Worm (Caenorhabditis elegans) whole organism, L3 larva: Measurements from ENCODE around the gene R02C2.7.

Source experiments
- R02D3.7 ChIP-seq: fragments of 150-350 bp; optimal IDR thresholded peaks from 2 replicates; lab custom pipeline; 2014; ENCODE audit warnings: missing biosample characterization, missing genetic modification characterization
- ZK546.5 ChIP-seq: sonication (generic microtip); optimal IDR thresholded peaks from 2 replicates; lab custom pipeline; 2017; ENCODE audit warnings: missing biosample characterization, missing genetic modification characterization
- aly-2 ChIP-seq: fragments of 150-350 bp; optimal IDR thresholded peaks from 2 replicates; lab custom pipeline; 2014; ENCODE audit warnings: missing biosample characterization, missing genetic modification characterization
- ama-1 ChIP-seq: fragments of 150-350 bp; optimal IDR thresholded peaks from 2 replicates; lab custom pipeline; 2018
- ceh-16 ChIP-seq: sonication (generic microtip); optimal IDR thresholded peaks from 2 replicates; lab custom pipeline; 2017; ENCODE audit warnings: missing biosample characterization, missing genetic modification characterization
- ceh-28 ChIP-seq: fragments of 150-350 bp; optimal IDR thresholded peaks from 2 replicates; lab custom pipeline; 2014; ENCODE audit warnings: missing biosample characterization, missing genetic modification reagents, missing genetic modification characterization
- ceh-82 ChIP-seq: fragments of 150-350 bp; optimal IDR thresholded peaks from 2 replicates; lab custom pipeline; 2014; ENCODE audit warnings: missing biosample characterization, missing genetic modification characterization
- ceh-9 ChIP-seq: sonication (generic microtip); optimal IDR thresholded peaks from 2 replicates; lab custom pipeline; 2018; ENCODE audit warnings: missing biosample characterization, missing genetic modification characterization
- daf-12 ChIP-seq: fragments of 150-350 bp; optimal IDR thresholded peaks from 2 replicates; lab custom pipeline; 2014; ENCODE audit warnings: missing biosample characterization, missing genetic modification reagents, missing genetic modification characterization
- egl-27 ChIP-seq: sonication (generic microtip); optimal IDR thresholded peaks from 4 replicates; lab custom pipeline; 2017; ENCODE audit warnings: missing biosample characterization, missing genetic modification reagents, missing genetic modification characterization
- egl-5 ChIP-seq: fragments of 150-350 bp; optimal IDR thresholded peaks from 2 replicates; lab custom pipeline; 2017; ENCODE audit warnings: missing biosample characterization, missing genetic modification reagents, missing genetic modification characterization, inconsistent platforms
- elt-1 ChIP-seq: fragments of 150-350 bp; optimal IDR thresholded peaks from 2 replicates; lab custom pipeline; 2014; ENCODE audit warnings: missing biosample characterization, missing genetic modification characterization
- elt-2 ChIP-seq: sonication (generic microtip); optimal IDR thresholded peaks from 2 replicates; lab custom pipeline; 2016; ENCODE audit warnings: missing genetic modification reagents, mild to moderate bottlenecking, missing genetic modification characterization, missing compliant biosample characterization
- eor-1 ChIP-seq, 2 experiments: fragments of 150-350 bp; optimal IDR thresholded peaks; 2 replicates each; lab custom pipeline; 2014 to 2018; ENCODE audit warnings: missing biosample characterization in 2 of 2, missing genetic modification characterization in 2 of 2
- fkh-10 ChIP-seq: sonication (generic microtip); optimal IDR thresholded peaks from 2 replicates; lab custom pipeline; 2017; ENCODE audit warnings: missing biosample characterization, missing genetic modification reagents, missing genetic modification characterization
- fos-1 ChIP-seq: fragments of 150-350 bp; optimal IDR thresholded peaks from 2 replicates; lab custom pipeline; 2014; ENCODE audit warnings: missing biosample characterization, missing genetic modification characterization
- hmg-11 ChIP-seq: sonication (generic microtip); optimal IDR thresholded peaks from 2 replicates; lab custom pipeline; 2016; ENCODE audit warnings: missing genetic modification characterization, missing compliant biosample characterization
- jun-1 ChIP-seq: fragments of 150-350 bp; optimal IDR thresholded peaks from 2 replicates; lab custom pipeline; 2014; ENCODE audit warnings: missing biosample characterization, missing genetic modification reagents, missing genetic modification characterization
- lin-15B ChIP-seq: fragments of 150-350 bp; optimal IDR thresholded peaks from 2 replicates; lab custom pipeline; 2014; ENCODE audit warnings: missing biosample characterization, missing genetic modification characterization
- lin-39 ChIP-seq: fragments of 150-350 bp; optimal IDR thresholded peaks from 2 replicates; lab custom pipeline; 2018; ENCODE audit warnings: missing biosample characterization, missing genetic modification reagents, missing genetic modification characterization
- lsy-12 ChIP-seq: sonication (generic microtip); optimal IDR thresholded peaks from 2 replicates; lab custom pipeline; 2016; ENCODE audit warnings: mild to moderate bottlenecking, missing genetic modification characterization, missing compliant biosample characterization
- mdl-1 ChIP-seq: fragments of 150-350 bp; optimal IDR thresholded peaks from 2 replicates; lab custom pipeline; 2014; ENCODE audit warnings: missing biosample characterization, missing genetic modification characterization
- nfya-1 ChIP-seq: sonication (generic microtip); optimal IDR thresholded peaks from 2 replicates; lab custom pipeline; 2017; ENCODE audit warnings: missing genetic modification characterization, mild to moderate bottlenecking, missing compliant biosample characterization, antibody characterized with exemption, moderate library complexity; ENCODE audit not compliant: insufficient read depth
- nhr-12 ChIP-seq: fragments of 150-350 bp; optimal IDR thresholded peaks from 2 replicates; lab custom pipeline; 2014; ENCODE audit warnings: missing biosample characterization, missing genetic modification characterization
- nhr-23 ChIP-seq: fragments of 150-350 bp; optimal IDR thresholded peaks from 2 replicates; lab custom pipeline; 2014; ENCODE audit warnings: missing biosample characterization, missing genetic modification reagents, missing genetic modification characterization
- nhr-237 ChIP-seq: fragments of 150-350 bp; optimal IDR thresholded peaks from 2 replicates; lab custom pipeline; 2014; ENCODE audit warnings: missing biosample characterization, missing genetic modification characterization
- nhr-25 ChIP-seq: sonication (generic microtip); optimal IDR thresholded peaks from 2 replicates; lab custom pipeline; 2017; ENCODE audit warnings: missing biosample characterization, missing genetic modification characterization
- nhr-28 ChIP-seq: fragments of 150-350 bp; optimal IDR thresholded peaks from 2 replicates; lab custom pipeline; 2014; ENCODE audit warnings: missing biosample characterization, missing genetic modification characterization
- nhr-43 ChIP-seq: sonication (generic microtip); optimal IDR thresholded peaks from 2 replicates; lab custom pipeline; 2016; ENCODE audit warnings: mild to moderate bottlenecking, missing genetic modification characterization, missing compliant biosample characterization; ENCODE audit not compliant: poor library complexity, severe bottlenecking
- nhr-67 ChIP-seq: fragments of 150-350 bp; optimal IDR thresholded peaks from 2 replicates; lab custom pipeline; 2014; ENCODE audit warnings: missing biosample characterization, missing genetic modification characterization
- nhr-76 ChIP-seq: fragments of 150-350 bp; sonication (generic microtip); optimal IDR thresholded peaks from 5 replicates; lab custom pipeline; 2014; ENCODE audit warnings: missing biosample characterization, missing genetic modification characterization
- nhr-77 ChIP-seq: fragments of 150-350 bp; optimal IDR thresholded peaks from 2 replicates; lab custom pipeline; 2014; ENCODE audit warnings: missing biosample characterization, missing genetic modification characterization
- pha-4 ChIP-seq: fragments of 150-350 bp; optimal IDR thresholded peaks from 2 replicates; lab custom pipeline; 2014; ENCODE audit warnings: missing biosample characterization, missing genetic modification reagents, missing genetic modification characterization
- pqm-1 ChIP-seq: fragments of 150-350 bp; optimal IDR thresholded peaks from 2 replicates; lab custom pipeline; 2017; ENCODE audit warnings: missing biosample characterization, missing genetic modification characterization, inconsistent platforms
- sea-2 ChIP-seq: fragments of 150-350 bp; sonication (generic microtip); optimal IDR thresholded peaks from 4 replicates; lab custom pipeline; 2014; ENCODE audit warnings: missing biosample characterization, missing genetic modification reagents, missing genetic modification characterization
- skn-1 ChIP-seq: fragments of 150-350 bp; optimal IDR thresholded peaks from 2 replicates; lab custom pipeline; 2014; ENCODE audit warnings: missing biosample characterization, missing genetic modification characterization
- tbx-2 ChIP-seq: sonication (generic microtip); optimal IDR thresholded peaks from 2 replicates; lab custom pipeline; 2016; ENCODE audit warnings: mild to moderate bottlenecking, missing genetic modification characterization, missing compliant biosample characterization
- unc-39 ChIP-seq: sonication (generic microtip); optimal IDR thresholded peaks from 4 replicates; lab custom pipeline; 2017; ENCODE audit warnings: missing biosample characterization, missing genetic modification characterization
- zag-1 ChIP-seq: fragments of 150-350 bp; optimal IDR thresholded peaks from 2 replicates; lab custom pipeline; 2014; ENCODE audit warnings: missing biosample characterization, missing genetic modification characterization
- ztf-11 ChIP-seq: fragments of 150-350 bp; optimal IDR thresholded peaks from 2 replicates; lab custom pipeline; 2014; ENCODE audit warnings: missing biosample characterization, missing genetic modification characterization
- ztf-4 ChIP-seq: fragments of 150-350 bp; optimal IDR thresholded peaks from 2 replicates; lab custom pipeline; 2014; ENCODE audit warnings: missing biosample characterization, missing genetic modification characterization

The R02C2.7 gene

DNA sequence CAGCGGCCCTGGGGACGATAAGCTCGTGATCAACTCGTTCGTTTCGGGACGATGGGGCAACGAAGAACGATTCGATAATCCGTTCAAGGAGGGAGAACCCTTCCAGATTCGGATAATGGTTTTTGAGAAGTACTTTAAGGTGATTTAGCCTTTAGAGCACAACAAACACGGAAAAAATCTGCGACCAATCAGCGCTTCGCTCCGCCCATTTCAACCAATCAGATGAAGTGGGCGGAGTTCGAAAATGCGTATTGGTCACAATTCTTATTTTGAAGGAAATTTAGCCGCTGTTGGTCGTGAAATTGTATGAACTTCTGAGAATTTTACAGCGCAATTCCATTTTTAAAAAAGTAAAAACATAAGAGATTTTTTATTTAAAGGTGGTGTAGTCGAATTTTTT, 35.6 kb downstream of the R02C2.7 start:
- TF ChIP-seq nfya-1 (tag; lab: Kevin White, UChicago) (peak; percentile 92), egl-5 (tag; lab: Kevin White, UChicago) (no peak)

- TF ChIP-seq skn-1 (tag; lab: Kevin White, UChicago) (no peak), ceh-82 (tag; lab: Kevin White, UChicago) (no peak), hmg-11 (tag; lab: Kevin White, UChicago) (no peak), nfya-1 (tag; lab: Kevin White, UChicago) (peak; percentile 33), nhr-12 (no peak), zag-1 (tag; lab: Kevin White, UChicago) (no peak), lin-39 (tag; lab: Kevin White, UChicago) (no peak), nhr-25 (tag; lab: Kevin White, UChicago) (no peak), nhr-43 (no peak), nhr-77 (tag; lab: Kevin White, UChicago) (no peak), pha-4 (tag; lab: Kevin White, UChicago) (peak; percentile 95), ceh-9 (no peak), nhr-237 (tag; lab: Kevin White, UChicago) (no peak), ztf-11 (tag; lab: Kevin White, UChicago) (no peak), sea-2 (GFP tag; lab: Kevin White, UChicago) (no peak), fos-1 (tag; lab: Kevin White, UChicago) (no peak), daf-12 (tag; lab: Kevin White, UChicago) (no peak), aly-2 (tag; lab: Kevin White, UChicago) (no peak), elt-1 (tag; lab: Kevin White, UChicago) (no peak), unc-39 (no peak), ZK546.5 (tag; lab: Kevin White, UChicago) (no peak), ztf-4 (tag; lab: Kevin White, UChicago) (no peak), tbx-2 (no peak), lin-15B (no peak), lsy-12 (no peak), egl-27 (tag; lab: Kevin White, UChicago) (no peak), pqm-1 (tag; lab: Kevin White, UChicago) (peak; percentile 23), R02D3.7 (tag; lab: Kevin White, UChicago) (no peak), ama-1 (no peak), nhr-28 (tag; lab: Kevin White, UChicago) (no peak), fkh-10 (GFP tag; lab: Kevin White, UChicago) (no peak), nhr-67 (no peak), jun-1 (tag; lab: Kevin White, UChicago) (peak; percentile 22), egl-5 (tag; lab: Kevin White, UChicago) (no peak), nhr-23 (no peak), nhr-76 (tag; lab: Kevin White, UChicago) (no peak), ceh-28 (tag; lab: Kevin White, UChicago) (no peak), ceh-16 (tag; lab: Kevin White, UChicago) (no peak), eor-1 (tag; optimal IDR thresholded peaks at IDR 0.05; lab: Kevin White, UChicago) (no peak), elt-2 (peak; percentile 13), mdl-1 (no peak)
These were observed 38.5 kb downstream of the R02C2.7 start, which contains the start of gene lec-12 for ce11 chrV:203855-204432. Gene lec-12 (plus strand): TSS chrV:204382.

- TF ChIP-seq ceh-16 (tag; lab: Kevin White, UChicago), result no peak
- no peak for TF ChIP-seq nhr-43
- no peak for TF ChIP-seq sea-2 (GFP tag; lab: Kevin White, UChicago)
- TF ChIP-seq nhr-237 (tag; lab: Kevin White, UChicago), result no peak
- no peak for TF ChIP-seq egl-27 (tag; lab: Kevin White, UChicago)
These were observed 41.1 kb downstream of the R02C2.7 start, which contains the start of gene trpp-1 for ce11 chrV:201300-201699. Gene trpp-1 (plus strand): TSS chrV:201600.
